Worm (Caenorhabditis elegans) whole organism, mixed stage, embryonic: ENCODE data around the gene C46C11.4.

Experiments used
- cnd-1 ChIP-seq: fragments of 200-800 bp; sonication (Bioruptor generic); optimal IDR thresholded peaks from 2 replicates; lab custom pipeline; 2018; ENCODE audit warnings: mild to moderate bottlenecking, missing genetic modification characterization, missing compliant biosample characterization
- flh-1 ChIP-seq: fragments of 200-800 bp; sonication (Bioruptor generic); optimal IDR thresholded peaks from 2 replicates; lab custom pipeline; 2018; ENCODE audit warnings: mild to moderate bottlenecking, missing genetic modification characterization, moderate library complexity, missing compliant biosample characterization
- ham-2 ChIP-seq: fragments of 200-800 bp; sonication (Bioruptor generic); optimal IDR thresholded peaks from 2 replicates; lab custom pipeline; 2018; ENCODE audit warnings: mild to moderate bottlenecking, missing genetic modification characterization, missing compliant biosample characterization
- hlh-1 ChIP-seq: fragments of 150-350 bp; optimal IDR thresholded peaks from 2 replicates; lab custom pipeline; 2014; ENCODE audit warnings: missing biosample characterization, missing genetic modification reagents, missing genetic modification characterization
- lin-13 ChIP-seq: fragments of 150-350 bp; optimal IDR thresholded peaks from 2 replicates; lab custom pipeline; 2014; ENCODE audit warnings: missing biosample characterization, missing genetic modification characterization
- nhr-76 ChIP-seq: sonication (generic microtip); optimal IDR thresholded peaks from 2 replicates; lab custom pipeline; 2017; ENCODE audit warnings: missing biosample characterization, missing genetic modification characterization
- pha-4 ChIP-seq: fragments of 150-350 bp; optimal IDR thresholded peaks from 2 replicates; lab custom pipeline; 2018; ENCODE audit warnings: missing biosample characterization, missing genetic modification reagents, missing genetic modification characterization
- snpc-4 ChIP-seq: fragments of 150-350 bp; optimal IDR thresholded peaks from 2 replicates; lab custom pipeline; 2014; ENCODE audit warnings: missing biosample characterization, missing genetic modification characterization
- sptf-1 ChIP-seq: sonication (generic microtip); optimal IDR thresholded peaks from 2 replicates; lab custom pipeline; 2017; ENCODE audit warnings: mild to moderate bottlenecking, missing genetic modification characterization, moderate library complexity, missing compliant biosample characterization
- unc-39 ChIP-seq: fragments of 150-350 bp; optimal IDR thresholded peaks from 2 replicates; lab custom pipeline; 2014; ENCODE audit warnings: missing biosample characterization, missing genetic modification characterization

DNA sequence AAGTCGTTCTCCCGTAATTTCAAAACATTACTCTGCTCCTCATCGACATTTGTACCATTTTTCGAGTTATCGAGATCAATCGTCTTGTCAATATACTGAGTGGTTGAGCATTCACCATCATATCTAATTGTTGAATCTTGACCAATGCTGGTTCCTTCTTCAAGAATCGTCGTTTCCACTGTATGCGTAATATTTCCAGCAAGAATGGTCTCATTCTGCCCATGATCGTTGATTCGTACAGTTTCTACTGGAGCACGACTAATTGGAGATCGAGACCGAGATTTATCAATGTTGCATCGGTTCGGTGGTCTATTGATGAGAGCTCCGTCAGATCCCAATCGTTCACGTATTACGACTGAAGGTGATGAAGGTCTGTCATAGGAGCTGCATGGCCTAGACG, 47.5 kb downstream of the C46C11.4 start:
- TF ChIP-seq pha-4 (tag; lab: Kevin White, UChicago) (no peak), flh-1 (no peak), lin-13 (tag; lab: Kevin White, UChicago) (no peak), hlh-1 (tag; lab: Kevin White, UChicago) (no peak), sptf-1 (tag; lab: Kevin White, UChicago) (no peak), snpc-4 (tag; lab: Kevin White, UChicago) (no peak), unc-39 (tag; lab: Kevin White, UChicago) (no peak), nhr-76 (tag; lab: Kevin White, UChicago) (no peak), cnd-1 (tag; lab: Kevin White, UChicago) (no peak), ham-2 (GFP tag; lab: Kevin White, UChicago) (no peak)
